Worm (Caenorhabditis elegans): ENCODE data around the gene lmtr-2.

The lmtr-2 gene

DNA sequence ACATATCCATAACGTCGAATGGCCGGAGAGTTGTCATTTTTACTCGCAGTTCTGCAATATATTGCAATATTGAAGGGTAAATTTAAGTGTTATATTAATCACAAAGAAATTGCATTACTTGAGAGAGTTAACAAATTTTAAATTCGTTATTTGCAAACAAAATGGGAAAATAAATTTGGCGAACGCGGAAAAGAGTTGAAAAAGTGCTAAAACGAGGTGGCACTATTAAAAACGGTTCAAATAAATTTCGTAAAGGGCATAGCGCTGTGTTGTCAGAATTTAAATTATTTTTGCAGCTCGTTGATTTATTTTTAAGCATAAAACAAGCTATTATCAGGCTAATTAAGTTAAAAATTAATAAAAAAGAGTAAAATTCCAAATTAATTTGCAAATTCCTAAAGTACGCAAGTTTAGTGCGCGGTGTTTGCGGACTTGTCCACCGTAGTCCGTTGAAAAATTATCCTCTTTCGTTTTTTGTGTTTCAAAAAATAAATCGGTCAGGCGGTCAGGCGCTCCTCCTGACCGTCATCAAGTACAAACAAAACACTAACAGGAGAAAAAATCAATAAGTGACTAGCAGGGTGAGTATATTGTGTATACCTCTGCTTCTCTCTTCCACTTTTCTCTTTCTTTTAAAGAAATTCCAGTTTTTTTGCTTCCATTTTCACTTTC is 27.4 kb downstream of the lmtr-2 start, which contains the start of the genes natb-1 and abhd-12:
natb-1 (minus strand) TSS at position 51 of the 672 bp plus-strand sequence.
abhd-12 (plus strand) TSS at position 499 of the 672 bp plus-strand sequence.
- peak; percentile 33 for TF ChIP-seq mep-1 (tag; optimal IDR thresholded peaks at IDR 0.05)
- no peak for TF ChIP-seq ztf-11 (tag; optimal IDR thresholded peaks at IDR 0.05)
- TF ChIP-seq sptf-1 (tag; optimal IDR thresholded peaks at IDR 0.05) = no peak
- TF ChIP-seq lsy-2 (tag; optimal IDR thresholded peaks at IDR 0.05) = peak; percentile 94
- TF ChIP-seq ces-1 (GFP tag; optimal IDR thresholded peaks at IDR 0.05) = peak; percentile 83
- TF ChIP-seq drap-1 (GFP tag; optimal IDR thresholded peaks at IDR 0.05) = no peak

DNA sequence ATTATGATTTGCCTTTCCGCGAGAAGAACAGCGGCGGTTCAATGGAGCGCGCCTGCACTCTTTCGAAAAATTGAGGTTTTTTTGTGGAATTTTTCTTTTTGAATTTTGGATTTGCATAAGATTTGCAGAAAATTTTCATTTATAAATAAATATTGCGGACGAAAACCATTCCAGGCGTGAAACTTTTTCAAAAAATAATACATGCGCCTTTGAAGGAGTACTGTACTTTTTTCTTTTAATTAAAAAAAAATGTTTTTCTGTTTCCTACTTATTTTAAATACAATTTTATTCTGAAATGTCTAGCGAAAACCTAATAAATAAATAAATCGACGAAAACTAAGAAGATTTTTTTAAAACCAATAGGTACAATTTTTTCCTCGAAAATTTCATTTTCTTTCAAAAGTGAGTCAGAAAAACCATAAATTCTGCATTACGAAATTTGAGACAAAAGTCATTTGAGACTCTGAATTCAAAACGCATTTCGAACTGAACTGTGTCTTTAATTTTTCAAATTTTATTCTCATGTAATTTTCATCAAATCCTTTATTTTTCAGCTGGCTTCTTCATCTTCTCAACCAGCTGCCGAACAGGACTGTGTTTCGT is 29.8 kb downstream of the lmtr-2 start, which contains the start of gene F26D11.1:
F26D11.1 (plus strand) TSS at position 553 of the 603 bp plus-strand sequence.
- TF ChIP-seq ceh-83 (GFP tag; optimal IDR thresholded peaks at IDR 0.05) (no peak), drap-1 (GFP tag; optimal IDR thresholded peaks at IDR 0.05) (no peak), nhr-237 (tag; optimal IDR thresholded peaks at IDR 0.05) (no peak), M03D4.4 (tag; optimal IDR thresholded peaks at IDR 0.05) (no peak), nhr-28 (tag; optimal IDR thresholded peaks at IDR 0.05) (no peak), lsy-2 (tag; optimal IDR thresholded peaks at IDR 0.05) (no peak), snpc-4 (tag; optimal IDR thresholded peaks at IDR 0.05) (no peak), ham-2 (GFP tag; optimal IDR thresholded peaks at IDR 0.05) (no peak), pha-4 (tag; optimal IDR thresholded peaks at IDR 0.05) (no peak), sptf-1 (tag; optimal IDR thresholded peaks at IDR 0.05) (no peak), blmp-1 (tag; optimal IDR thresholded peaks at IDR 0.05) (no peak), ces-1 (GFP tag; optimal IDR thresholded peaks at IDR 0.05) (no peak), bed-3 (GFP tag; optimal IDR thresholded peaks at IDR 0.05) (no peak)

- peak; percentile 27 for TF ChIP-seq ces-1 (GFP tag; optimal IDR thresholded peaks at IDR 0.05)
- TF ChIP-seq snpc-4 (tag; optimal IDR thresholded peaks at IDR 0.05) = no peak
Observed at ce11 chrV:7980370-7980987, 30.4 kb downstream of the lmtr-2 start.

DNA sequence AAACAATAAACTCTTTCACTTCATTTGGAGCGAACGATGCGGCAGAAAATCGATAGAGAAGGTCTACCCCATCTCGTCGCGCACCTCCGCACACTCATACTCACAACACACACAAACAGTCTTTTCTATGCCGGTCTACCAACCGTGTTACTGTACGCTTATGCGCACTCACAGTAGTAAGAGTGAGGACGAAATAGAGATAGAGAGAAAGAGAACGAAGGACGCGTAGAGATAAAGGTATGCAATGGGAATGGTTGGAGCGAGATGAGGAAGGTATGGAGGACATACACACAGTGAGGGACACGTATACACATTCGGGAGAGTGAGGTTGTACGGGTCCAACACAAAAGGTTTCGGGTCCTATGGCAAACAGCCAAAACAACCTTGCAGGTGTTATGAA is 32.1 kb downstream of the lmtr-2 start:
- TF ChIP-seq mls-2 (tag; optimal IDR thresholded peaks at IDR 0.05) (peak; percentile 14), snpc-4 (tag; optimal IDR thresholded peaks at IDR 0.05) (no peak), ceh-39 (tag; optimal IDR thresholded peaks at IDR 0.05) (peak; percentile 76), flh-1 (GFP tag; optimal IDR thresholded peaks at IDR 0.05) (no peak), mep-1 (tag; optimal IDR thresholded peaks at IDR 0.05) (no peak), lsy-2 (tag; optimal IDR thresholded peaks at IDR 0.05) (peak; percentile 51), bed-3 (GFP tag; optimal IDR thresholded peaks at IDR 0.05) (no peak), ham-2 (GFP tag; optimal IDR thresholded peaks at IDR 0.05) (peak; percentile 47), hlh-1 (tag; optimal IDR thresholded peaks at IDR 0.05) (no peak), sptf-1 (tag; optimal IDR thresholded peaks at IDR 0.05) (peak; percentile 46), cnd-1 (tag; optimal IDR thresholded peaks at IDR 0.05) (peak; percentile 45), nhr-2 (tag; optimal IDR thresholded peaks at IDR 0.05) (peak; percentile 98), nhr-237 (tag; optimal IDR thresholded peaks at IDR 0.05) (peak; percentile 9), drap-1 (GFP tag; optimal IDR thresholded peaks at IDR 0.05) (peak; percentile 55)

DNA sequence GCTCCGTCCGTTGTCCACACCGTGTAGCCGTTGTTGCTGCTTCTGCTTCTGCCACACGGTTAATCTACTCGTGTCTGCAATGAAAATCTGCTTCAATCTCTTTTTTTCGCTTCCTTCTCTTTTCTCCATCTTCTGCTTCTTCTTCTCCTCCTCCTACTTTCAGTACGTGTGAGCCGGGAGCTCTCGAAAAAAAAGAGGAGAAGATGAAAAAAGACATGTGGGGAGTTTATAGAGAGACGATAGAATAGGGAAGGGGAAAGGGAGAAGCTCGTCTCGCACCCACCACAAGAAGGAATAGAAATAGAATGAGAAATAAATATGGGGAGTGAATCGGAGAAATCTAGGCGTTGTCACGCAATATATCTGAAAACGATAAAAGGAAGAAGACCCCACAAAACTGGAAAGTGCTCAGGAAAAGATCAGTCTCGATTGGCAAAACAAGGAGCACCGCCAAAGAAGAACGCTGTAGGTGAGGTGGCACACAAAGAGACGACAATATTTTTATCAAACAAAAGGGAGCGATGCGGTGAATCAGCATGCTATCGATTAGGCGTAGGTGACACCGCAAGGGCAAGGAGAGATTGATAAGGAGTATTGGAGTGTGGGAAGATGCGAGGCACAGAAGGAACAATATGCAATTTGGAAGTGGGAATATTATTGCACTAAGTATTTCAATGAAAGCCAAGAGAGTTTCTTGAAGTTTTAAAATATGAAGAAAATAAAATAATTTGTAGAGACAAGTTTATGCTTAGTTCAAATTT is 33.0 kb downstream of the lmtr-2 start, which contains the start of gene let-413:
let-413 (minus strand) TSS at position 76 of the 761 bp plus-strand sequence.
- TF ChIP-seq lin-32 (GFP tag; optimal IDR thresholded peaks at IDR 0.05) = no peak
- no peak for TF ChIP-seq ceh-43 (GFP tag; optimal IDR thresholded peaks at IDR 0.05)
- TF ChIP-seq unc-39 (tag; optimal IDR thresholded peaks at IDR 0.05) = no peak
- TF ChIP-seq unc-62 (GFP tag; optimal IDR thresholded peaks at IDR 0.05) = no peak
- TF ChIP-seq nhr-2 (tag; optimal IDR thresholded peaks at IDR 0.05) = no peak
- TF ChIP-seq nhr-28 (tag; optimal IDR thresholded peaks at IDR 0.05) = no peak
- TF ChIP-seq snpc-4 (tag; optimal IDR thresholded peaks at IDR 0.05) = no peak
- no peak for TF ChIP-seq mab-5 (tag; optimal IDR thresholded peaks at IDR 0.05)
- no peak for TF ChIP-seq ces-1 (GFP tag; optimal IDR thresholded peaks at IDR 0.05)

All from whole organism, mixed stage, embryonic.